Worm (Caenorhabditis elegans) whole organism, L4/young adult: ENCODE results near the gene C46A5.6.

Source experiments
- W03F9.2 ChIP-seq: fragments of 150-350 bp; optimal IDR thresholded peaks from 2 replicates; lab custom pipeline; 2014; ENCODE audit warnings: missing biosample characterization, missing genetic modification characterization
- dao-5 ChIP-seq: sonication (generic microtip); optimal IDR thresholded peaks from 2 replicates; lab custom pipeline; 2016; ENCODE audit warnings: missing genotype, missing genetic modification characterization, moderate library complexity, missing compliant biosample characterization
- him-1 ChIP-seq: sonication (generic microtip); optimal IDR thresholded peaks from 2 replicates; lab custom pipeline; 2016; ENCODE audit warnings: missing genotype, missing genetic modification reagents, missing genetic modification characterization, missing compliant biosample characterization

ce11 chrIV:7722806-7723205 is 40.8 kb downstream of the C46A5.6 start, which contains the start of gene C50F7.6:
- TF ChIP-seq him-1 (tag; lab: Kevin White, UChicago) = no peak
- TF ChIP-seq dao-5 = no peak
- TF ChIP-seq W03F9.2 (tag; lab: Kevin White, UChicago) = no peak
